Worm (Caenorhabditis elegans) whole organism, mixed stage, embryonic: ENCODE results near the gene D2023.3.

Experiments used
- M03D4.4 ChIP-seq: sonication (generic microtip); optimal IDR thresholded peaks from 2 replicates; lab custom pipeline; 2017; ENCODE audit warnings: mild to moderate bottlenecking, missing genetic modification characterization, missing compliant biosample characterization
- bed-3 ChIP-seq: fragments of 200-800 bp; sonication (Bioruptor generic); optimal IDR thresholded peaks from 3 replicates; lab custom pipeline; 2018; ENCODE audit warnings: mild to moderate bottlenecking, missing genetic modification characterization, moderate library complexity, missing compliant biosample characterization
- blmp-1 ChIP-seq: fragments of 150-350 bp; optimal IDR thresholded peaks from 2 replicates; lab custom pipeline; 2014; ENCODE audit warnings: missing biosample characterization, missing genetic modification characterization
- ceh-39 ChIP-seq: fragments of 150-350 bp; optimal IDR thresholded peaks from 2 replicates; lab custom pipeline; 2014; ENCODE audit warnings: missing biosample characterization, missing genetic modification characterization
- ceh-43 ChIP-seq: fragments of 200-800 bp; sonication (Bioruptor generic); optimal IDR thresholded peaks from 2 replicates; lab custom pipeline; 2018; ENCODE audit warnings: mild to moderate bottlenecking, missing genetic modification characterization, moderate library complexity, missing compliant biosample characterization
- ceh-83 ChIP-seq: fragments of 200-800 bp; sonication (Bioruptor generic); optimal IDR thresholded peaks from 2 replicates; lab custom pipeline; 2018; ENCODE audit warnings: mild to moderate bottlenecking, missing genetic modification characterization, missing compliant biosample characterization
- ces-1 ChIP-seq: fragments of 150-350 bp; optimal IDR thresholded peaks from 2 replicates; lab custom pipeline; 2014; ENCODE audit warnings: missing biosample characterization, missing genetic modification reagents, missing genetic modification characterization
- cnd-1 ChIP-seq: fragments of 200-800 bp; sonication (Bioruptor generic); optimal IDR thresholded peaks from 2 replicates; lab custom pipeline; 2018; ENCODE audit warnings: mild to moderate bottlenecking, missing genetic modification characterization, missing compliant biosample characterization
- drap-1 ChIP-seq: fragments of 200-800 bp; sonication (Bioruptor generic); optimal IDR thresholded peaks from 3 replicates; lab custom pipeline; 2018; ENCODE audit warnings: mild to moderate bottlenecking, missing genetic modification characterization, missing compliant biosample characterization
- elt-1 ChIP-seq: sonication (generic microtip); optimal IDR thresholded peaks from 2 replicates; lab custom pipeline; 2017; ENCODE audit warnings: missing genetic modification characterization, mild to moderate bottlenecking, missing compliant biosample characterization, antibody characterized with exemption, moderate library complexity, borderline replicate concordance; ENCODE audit not compliant: insufficient read depth
- flh-1 ChIP-seq: fragments of 200-800 bp; sonication (Bioruptor generic); optimal IDR thresholded peaks from 2 replicates; lab custom pipeline; 2018; ENCODE audit warnings: mild to moderate bottlenecking, missing genetic modification characterization, moderate library complexity, missing compliant biosample characterization
- ham-2 ChIP-seq: fragments of 200-800 bp; sonication (Bioruptor generic); optimal IDR thresholded peaks from 2 replicates; lab custom pipeline; 2018; ENCODE audit warnings: mild to moderate bottlenecking, missing genetic modification characterization, missing compliant biosample characterization
- hlh-1 ChIP-seq: fragments of 150-350 bp; optimal IDR thresholded peaks from 2 replicates; lab custom pipeline; 2014; ENCODE audit warnings: missing biosample characterization, missing genetic modification reagents, missing genetic modification characterization
- lin-13 ChIP-seq: fragments of 150-350 bp; optimal IDR thresholded peaks from 2 replicates; lab custom pipeline; 2014; ENCODE audit warnings: missing biosample characterization, missing genetic modification characterization
- lin-32 ChIP-seq: fragments of 200-800 bp; sonication (Bioruptor generic); optimal IDR thresholded peaks from 2 replicates; lab custom pipeline; 2018; ENCODE audit warnings: mild to moderate bottlenecking, missing genetic modification characterization, missing compliant biosample characterization
- lsy-2 ChIP-seq: fragments of 150-350 bp; optimal IDR thresholded peaks from 2 replicates; lab custom pipeline; 2014; ENCODE audit warnings: missing biosample characterization, missing genetic modification characterization
- mab-5 ChIP-seq: fragments of 150-350 bp; optimal IDR thresholded peaks from 2 replicates; lab custom pipeline; 2014; ENCODE audit warnings: missing biosample characterization, missing genetic modification characterization
- mep-1 ChIP-seq: fragments of 150-350 bp; optimal IDR thresholded peaks from 2 replicates; lab custom pipeline; 2017; ENCODE audit warnings: missing biosample characterization, missing genetic modification reagents, missing genetic modification characterization, inconsistent platforms
- nhr-12 ChIP-seq: fragments of 150-350 bp; optimal IDR thresholded peaks from 2 replicates; lab custom pipeline; 2014; ENCODE audit warnings: missing biosample characterization, missing genetic modification characterization
- nhr-237 ChIP-seq: fragments of 150-350 bp; optimal IDR thresholded peaks from 2 replicates; lab custom pipeline; 2014; ENCODE audit warnings: missing biosample characterization, missing genetic modification characterization
- nhr-28 ChIP-seq: fragments of 150-350 bp; optimal IDR thresholded peaks from 2 replicates; lab custom pipeline; 2014; ENCODE audit warnings: missing biosample characterization, missing genetic modification characterization
- nhr-76 ChIP-seq: sonication (generic microtip); optimal IDR thresholded peaks from 2 replicates; lab custom pipeline; 2017; ENCODE audit warnings: missing biosample characterization, missing genetic modification characterization
- pha-4 ChIP-seq: fragments of 150-350 bp; optimal IDR thresholded peaks from 2 replicates; lab custom pipeline; 2018; ENCODE audit warnings: missing biosample characterization, missing genetic modification reagents, missing genetic modification characterization
- sem-2 ChIP-seq: fragments of 200-800 bp; sonication (Bioruptor generic); optimal IDR thresholded peaks from 2 replicates; lab custom pipeline; 2018; ENCODE audit warnings: mild to moderate bottlenecking, missing genetic modification characterization, missing compliant biosample characterization
- snpc-4 ChIP-seq: fragments of 150-350 bp; optimal IDR thresholded peaks from 2 replicates; lab custom pipeline; 2014; ENCODE audit warnings: missing biosample characterization, missing genetic modification characterization
- sptf-1 ChIP-seq: sonication (generic microtip); optimal IDR thresholded peaks from 2 replicates; lab custom pipeline; 2017; ENCODE audit warnings: mild to moderate bottlenecking, missing genetic modification characterization, moderate library complexity, missing compliant biosample characterization
- tbx-8 ChIP-seq: fragments of 200-800 bp; sonication (Bioruptor generic); optimal IDR thresholded peaks from 2 replicates; lab custom pipeline; 2018; ENCODE audit warnings: mild to moderate bottlenecking, missing genetic modification characterization, moderate library complexity, missing compliant biosample characterization
- unc-120 ChIP-seq: sonication (generic microtip); optimal IDR thresholded peaks from 2 replicates; lab custom pipeline; 2017; ENCODE audit warnings: missing genetic modification characterization, missing compliant biosample characterization; ENCODE audit not compliant: poor library complexity, severe bottlenecking
- unc-39 ChIP-seq: fragments of 150-350 bp; optimal IDR thresholded peaks from 2 replicates; lab custom pipeline; 2014; ENCODE audit warnings: missing biosample characterization, missing genetic modification characterization
- unc-62 ChIP-seq: fragments of 150-350 bp; optimal IDR thresholded peaks from 2 replicates; lab custom pipeline; 2014; ENCODE audit warnings: missing biosample characterization, missing genetic modification reagents, missing genetic modification characterization
- zip-8 ChIP-seq: fragments of 150-350 bp; optimal IDR thresholded peaks from 2 replicates; lab custom pipeline; 2014; ENCODE audit warnings: missing biosample characterization, missing genetic modification characterization
- ztf-11 ChIP-seq: fragments of 150-350 bp; optimal IDR thresholded peaks from 2 replicates; lab custom pipeline; 2014; ENCODE audit warnings: missing biosample characterization, missing genetic modification characterization

Gene D2023.3

DNA sequence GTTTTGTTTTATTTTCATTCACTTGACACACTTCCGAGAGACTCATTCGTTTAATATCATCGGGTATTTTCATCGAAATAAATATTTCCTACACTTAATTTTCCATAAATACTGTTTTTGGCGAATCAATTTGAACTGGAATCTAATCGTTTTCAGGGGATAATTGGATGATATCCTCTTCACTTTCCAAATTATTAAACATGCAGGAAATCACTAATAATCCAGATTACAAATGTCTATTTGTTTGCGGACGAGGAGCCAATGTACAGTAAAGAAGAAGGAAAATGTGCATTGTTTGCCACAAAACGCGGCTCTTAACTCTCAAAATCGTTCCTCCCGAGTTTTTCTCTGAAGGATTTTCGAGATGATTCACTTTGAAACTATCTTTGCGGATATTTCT lies 35.3 kb downstream of the D2023.3 start, which contains the start of gene F55A11.6:
F55A11.6 (plus strand) TSS at position 301 of the 400 bp plus-strand sequence.
- TF ChIP-seq drap-1 (GFP tag; lab: Kevin White, UChicago) (no peak), nhr-28 (no peak), ces-1 (GFP tag; lab: Kevin White, UChicago) (no peak), ceh-39 (tag; lab: Kevin White, UChicago) (no peak), mab-5 (tag; lab: Kevin White, UChicago) (no peak), ham-2 (GFP tag; lab: Kevin White, UChicago) (no peak), nhr-12 (tag; lab: Kevin White, UChicago) (no peak), unc-62 (no peak), elt-1 (no peak), hlh-1 (no peak), mep-1 (tag; lab: Kevin White, UChicago) (no peak)

DNA sequence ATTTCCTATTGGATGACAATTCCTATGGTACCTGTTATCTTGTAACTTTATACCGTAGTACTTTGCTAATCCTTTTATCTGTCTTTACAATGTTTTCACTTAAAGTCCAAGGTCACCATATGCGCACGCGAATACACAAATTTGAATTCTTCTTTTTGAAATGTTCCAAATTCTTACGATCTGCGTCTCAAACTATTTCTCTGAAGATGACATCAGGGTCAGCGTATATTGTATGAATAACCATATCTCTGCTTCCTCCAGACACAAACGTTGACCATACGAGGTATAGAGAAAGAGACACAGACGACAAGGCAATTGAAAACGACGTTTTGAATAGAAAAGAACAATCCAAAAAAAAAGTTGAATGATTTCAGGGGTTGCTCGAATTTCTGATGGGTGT lies 37.9 kb downstream of the D2023.3 start:
- TF ChIP-seq ham-2 (GFP tag; lab: Kevin White, UChicago) (no peak), nhr-237 (tag; lab: Kevin White, UChicago) (no peak), mep-1 (tag; lab: Kevin White, UChicago) (no peak), sptf-1 (tag; lab: Kevin White, UChicago) (no peak), ztf-11 (no peak), unc-62 (no peak), lin-32 (GFP tag; lab: Kevin White, UChicago) (no peak)
- TF ChIP-seq, all 35 proteins: peak for 0

DNA sequence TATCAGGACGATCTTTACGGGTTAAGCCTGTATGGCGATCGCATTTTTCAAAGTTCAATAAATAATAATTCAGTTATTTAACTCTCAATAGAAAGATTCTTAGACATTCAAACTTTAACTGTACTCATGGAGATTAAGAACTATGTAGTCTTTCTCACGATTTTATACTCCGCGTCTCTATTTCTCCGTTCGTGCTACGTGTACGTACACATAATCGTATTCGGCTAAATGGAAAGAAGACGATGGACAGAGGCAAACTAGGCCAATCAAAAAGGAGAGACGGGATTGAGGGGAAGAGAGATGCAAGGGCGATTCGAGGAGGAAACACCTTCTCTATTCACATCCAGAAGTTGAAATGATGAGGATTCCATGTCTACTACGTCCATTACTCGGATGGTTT lies 38.4 kb downstream of the D2023.3 start, which contains the start of gene bus-18:
bus-18 (plus strand) TSS at position 301 of the 400 bp plus-strand sequence.
- TF ChIP-seq drap-1 (GFP tag; lab: Kevin White, UChicago) (no peak), lin-32 (GFP tag; lab: Kevin White, UChicago) (no peak), hlh-1 (no peak), tbx-8 (GFP tag; lab: Kevin White, UChicago) (no peak), nhr-28 (no peak), M03D4.4 (tag; lab: Kevin White, UChicago) (no peak), ceh-43 (no peak), cnd-1 (tag; lab: Kevin White, UChicago) (no peak), nhr-76 (no peak), unc-120 (tag; lab: Kevin White, UChicago) (no peak), zip-8 (tag; lab: Kevin White, UChicago) (no peak), flh-1 (GFP tag; lab: Kevin White, UChicago) (no peak), unc-39 (tag; lab: Kevin White, UChicago) (no peak), elt-1 (no peak), mab-5 (tag; lab: Kevin White, UChicago) (no peak), snpc-4 (tag; lab: Kevin White, UChicago) (no peak), ztf-11 (no peak)

DNA sequence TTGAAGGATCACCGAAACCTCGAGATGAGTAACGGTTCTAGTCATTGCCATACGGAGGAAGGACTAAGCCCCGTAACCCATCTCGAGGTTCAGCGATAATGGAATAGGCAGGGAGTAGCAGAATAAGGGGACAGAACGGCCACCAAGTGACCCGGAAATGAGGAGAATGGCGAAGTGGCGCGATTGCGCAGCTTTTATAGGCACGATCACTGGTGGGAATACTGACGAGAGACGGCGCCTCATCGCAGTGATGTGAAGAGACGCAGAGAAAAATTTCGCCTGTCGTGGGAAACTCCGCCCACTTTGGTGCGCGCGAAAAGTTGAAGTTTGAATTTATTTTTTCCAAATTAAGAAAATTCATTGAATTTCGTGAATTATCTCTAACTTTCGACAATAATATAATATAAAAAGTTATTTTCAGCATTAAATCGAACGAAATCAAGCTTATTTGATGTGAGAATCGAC lies 41.7 kb downstream of the D2023.3 start, which contains the start of gene F55A11.4:
F55A11.4 (plus strand) TSS at position 415 of the 465 bp plus-strand sequence.
- TF ChIP-seq bed-3 (GFP tag; lab: Kevin White, UChicago) (no peak), mab-5 (tag; lab: Kevin White, UChicago) (no peak), ceh-39 (tag; lab: Kevin White, UChicago) (no peak), drap-1 (GFP tag; lab: Kevin White, UChicago) (peak; percentile 19), unc-39 (tag; lab: Kevin White, UChicago) (no peak), nhr-28 (no peak), ztf-11 (no peak), pha-4 (no peak), lin-32 (GFP tag; lab: Kevin White, UChicago) (no peak), unc-120 (tag; lab: Kevin White, UChicago) (peak; percentile 25), lin-13 (tag; lab: Kevin White, UChicago) (no peak), ceh-43 (no peak), ham-2 (GFP tag; lab: Kevin White, UChicago) (peak; percentile 34), hlh-1 (no peak), elt-1 (no peak), sem-2 (GFP tag; lab: Kevin White, UChicago) (no peak), ceh-83 (GFP tag; lab: Kevin White, UChicago) (no peak), nhr-12 (tag; lab: Kevin White, UChicago) (no peak), cnd-1 (tag; lab: Kevin White, UChicago) (no peak), lsy-2 (tag; lab: Kevin White, UChicago) (no peak), mep-1 (tag; lab: Kevin White, UChicago) (no peak), blmp-1 (tag; lab: Kevin White, UChicago) (no peak)
